Worm (Caenorhabditis elegans): ENCODE measurements around the gene scav-2.

DNA sequence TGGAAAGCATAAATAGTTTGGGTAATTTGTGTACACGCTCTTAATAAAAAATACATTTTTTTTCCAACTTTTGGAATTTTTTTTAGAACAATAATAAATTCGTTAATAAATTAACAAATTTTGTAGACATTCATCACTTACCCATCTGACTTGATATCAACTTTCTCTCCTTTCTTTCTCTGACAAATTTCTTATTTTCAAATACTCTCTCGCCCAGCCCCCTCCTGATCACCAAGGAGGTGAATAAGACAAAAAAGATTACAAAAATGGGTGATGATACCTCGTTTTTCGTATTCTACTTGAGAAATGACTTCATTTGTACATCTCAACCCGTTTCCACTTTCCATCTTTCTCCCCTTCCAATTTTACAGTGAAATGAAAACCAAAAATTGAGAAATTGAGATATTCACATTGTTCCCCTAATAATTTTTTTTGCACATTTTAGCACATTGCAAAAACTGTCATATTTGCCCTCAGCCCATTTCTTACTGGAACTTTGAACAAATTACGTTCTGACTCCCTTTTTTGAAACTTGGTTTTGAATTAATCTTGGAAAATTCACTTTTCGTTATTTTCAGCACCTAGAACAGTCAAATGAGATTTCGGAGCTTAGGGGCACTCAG is 20.6 kb upstream of the scav-2 start, which contains the start of gene osm-7:
- no peak for TF ChIP-seq nhr-11 (tag; optimal IDR thresholded peaks at IDR 0.05)
- no peak for TF ChIP-seq nfya-1 (tag; optimal IDR thresholded peaks at IDR 0.05)
- TF ChIP-seq ets-4 (tag; optimal IDR thresholded peaks at IDR 0.05), result no peak
- no peak for TF ChIP-seq npax-4 (tag; optimal IDR thresholded peaks at IDR 0.05)
- no peak for TF ChIP-seq unc-55 (GFP tag; optimal IDR thresholded peaks at IDR 0.05)
- no peak for TF ChIP-seq rnt-1 (tag; optimal IDR thresholded peaks at IDR 0.05)
- no peak for TF ChIP-seq ama-1 (optimal IDR thresholded peaks at IDR 0.05)
- no peak for TF ChIP-seq unc-3 (GFP tag; conservative IDR thresholded peaks at IDR 0.05)
- no peak for TF ChIP-seq unc-3 (tag; optimal IDR thresholded peaks at IDR 0.05)
- no peak for TF ChIP-seq zip-5 (tag; optimal IDR thresholded peaks at IDR 0.05)
- no peak for TF ChIP-seq ceh-9 (tag; optimal IDR thresholded peaks at IDR 0.05)
- TF ChIP-seq F13H6.1 (tag; optimal IDR thresholded peaks at IDR 0.05), result no peak
- TF ChIP-seq syd-9 (tag; optimal IDR thresholded peaks at IDR 0.05), result no peak
- no peak for TF ChIP-seq sox-4 (tag; optimal IDR thresholded peaks at IDR 0.05)
- no peak for TF ChIP-seq nhr-232 (tag; optimal IDR thresholded peaks at IDR 0.05)

Data from whole organism, late embryonic.